Worm (Caenorhabditis elegans) whole organism, late embryonic: ENCODE data around the gene nmgp-1.

Source experiments
- C08G9.2 ChIP-seq: sonication (generic microtip); optimal IDR thresholded peaks from 2 replicates; lab custom pipeline; 2016; ENCODE audit warnings: mild to moderate bottlenecking, missing genetic modification characterization, moderate library complexity, missing compliant biosample characterization
- C38D4.7 ChIP-seq: fragments of 200-800 bp; sonication (Bioruptor generic); optimal IDR thresholded peaks from 2 replicates; lab custom pipeline; 2018; ENCODE audit warnings: mild to moderate bottlenecking, missing genetic modification characterization, moderate library complexity, missing compliant biosample characterization
- F13H6.1 ChIP-seq: sonication (generic microtip); optimal IDR thresholded peaks from 2 replicates; lab custom pipeline; 2016; ENCODE audit warnings: missing genetic modification characterization, missing compliant biosample characterization
- K02D7.2 ChIP-seq: sonication (generic microtip); optimal IDR thresholded peaks from 2 replicates; lab custom pipeline; 2017; ENCODE audit warnings: mild to moderate bottlenecking, missing genetic modification characterization, missing compliant biosample characterization
- K09A11.1 ChIP-seq: sonication (generic microtip); optimal IDR thresholded peaks from 2 replicates; lab custom pipeline; 2017; ENCODE audit warnings: antibody characterized with exemption, mild to moderate bottlenecking, missing genetic modification characterization, missing compliant biosample characterization; ENCODE audit not compliant: insufficient read depth
- ahr-1 ChIP-seq: sonication (generic microtip); optimal IDR thresholded peaks from 2 replicates; lab custom pipeline; 2016; ENCODE audit warnings: missing genetic modification characterization, missing compliant biosample characterization
- ama-1 ChIP-seq: fragments of 150-350 bp; optimal IDR thresholded peaks from 2 replicates; lab custom pipeline; 2014
- ceh-14 ChIP-seq: sonication (generic microtip); optimal IDR thresholded peaks from 2 replicates; lab custom pipeline; 2016; ENCODE audit warnings: missing genotype, missing genetic modification characterization, missing compliant biosample characterization
- ceh-18 ChIP-seq: sonication (generic microtip); optimal IDR thresholded peaks from 2 replicates; lab custom pipeline; 2016; ENCODE audit warnings: missing genetic modification characterization, missing compliant biosample characterization
- ceh-2 ChIP-seq: sonication (generic microtip); optimal IDR thresholded peaks from 2 replicates; lab custom pipeline; 2016; ENCODE audit warnings: missing genotype, missing genetic modification characterization, missing compliant biosample characterization
- ceh-30 ChIP-seq: fragments of 150-350 bp; optimal IDR thresholded peaks from 2 replicates; lab custom pipeline; 2014; ENCODE audit warnings: missing biosample characterization, missing genetic modification characterization
- ceh-34 ChIP-seq: sonication (generic microtip); optimal IDR thresholded peaks from 2 replicates; lab custom pipeline; 2016; ENCODE audit warnings: mild to moderate bottlenecking, missing genetic modification characterization, missing compliant biosample characterization
- ceh-45 ChIP-seq: fragments of 200-800 bp; sonication (Bioruptor generic); IDR thresholded peaks from 2 replicates; pipeline ENCODE4 v1.3.6; 2022; ENCODE audit warnings: missing genetic modification reagents, missing genetic modification characterization, missing compliant biosample characterization
- ceh-48 ChIP-seq: sonication (generic microtip); optimal IDR thresholded peaks from 2 replicates; lab custom pipeline; 2016; ENCODE audit warnings: missing genetic modification characterization, inconsistent platforms, missing compliant biosample characterization
- ceh-6 ChIP-seq: fragments of 200-800 bp; sonication (Bioruptor generic); optimal IDR thresholded peaks from 2 replicates; lab custom pipeline; 2018; ENCODE audit warnings: mild to moderate bottlenecking, missing genetic modification characterization, missing compliant biosample characterization
- ceh-9 ChIP-seq: sonication (generic microtip); optimal IDR thresholded peaks from 2 replicates; lab custom pipeline; 2016; ENCODE audit warnings: mild to moderate bottlenecking, missing genetic modification characterization, inconsistent platforms, missing compliant biosample characterization
- dmd-4 ChIP-seq: sonication (generic microtip); optimal IDR thresholded peaks from 2 replicates; lab custom pipeline; 2016; ENCODE audit warnings: borderline replicate concordance, missing genetic modification characterization, missing compliant biosample characterization
- dve-1 ChIP-seq: sonication (generic microtip); optimal IDR thresholded peaks from 2 replicates; lab custom pipeline; 2017; ENCODE audit warnings: antibody characterized with exemption, mild to moderate bottlenecking, missing genetic modification characterization, missing compliant biosample characterization
- elt-2 ChIP-seq: sonication (generic microtip); optimal IDR thresholded peaks from 2 replicates; lab custom pipeline; 2016; ENCODE audit warnings: missing genetic modification reagents, missing genetic modification characterization, missing compliant biosample characterization
- elt-4 ChIP-seq: sonication (generic microtip); optimal IDR thresholded peaks from 2 replicates; lab custom pipeline; 2016; ENCODE audit warnings: missing genetic modification characterization, missing compliant biosample characterization
- ets-4 ChIP-seq: sonication (generic microtip); optimal IDR thresholded peaks from 2 replicates; lab custom pipeline; 2016; ENCODE audit warnings: missing genetic modification characterization, missing compliant biosample characterization
- eyg-1 ChIP-seq: sonication (generic microtip); optimal IDR thresholded peaks from 2 replicates; lab custom pipeline; 2016; ENCODE audit warnings: missing genotype, missing genetic modification characterization, missing compliant biosample characterization
- fax-1 ChIP-seq: sonication (generic microtip); optimal IDR thresholded peaks from 2 replicates; lab custom pipeline; 2016; ENCODE audit warnings: missing genotype, missing genetic modification characterization, missing compliant biosample characterization
- hlh-13 ChIP-seq: fragments of 200-800 bp; sonication (Bioruptor generic); optimal IDR thresholded peaks from 2 replicates; lab custom pipeline; 2018; ENCODE audit warnings: mild to moderate bottlenecking, missing genetic modification characterization, missing compliant biosample characterization
- hlh-15 ChIP-seq: sonication (generic microtip); optimal IDR thresholded peaks from 2 replicates; lab custom pipeline; 2016; ENCODE audit warnings: missing genetic modification characterization, missing compliant biosample characterization
- hlh-30 ChIP-seq: sonication (generic microtip); optimal IDR thresholded peaks from 2 replicates; lab custom pipeline; 2017; ENCODE audit warnings: antibody characterized with exemption, missing genetic modification characterization, missing compliant biosample characterization; ENCODE audit not compliant: insufficient read depth
- hlh-6 ChIP-seq: sonication (generic microtip); optimal IDR thresholded peaks from 2 replicates; lab custom pipeline; 2016; ENCODE audit warnings: missing genotype, missing genetic modification characterization, missing compliant biosample characterization
- hlh-8 ChIP-seq: sonication (generic microtip); optimal IDR thresholded peaks from 2 replicates; lab custom pipeline; 2016; ENCODE audit warnings: missing genotype, missing genetic modification characterization, missing compliant biosample characterization
- lim-6 ChIP-seq: sonication (generic microtip); optimal IDR thresholded peaks from 2 replicates; lab custom pipeline; 2016; ENCODE audit warnings: missing genetic modification characterization, missing compliant biosample characterization
- lin-11 ChIP-seq: fragments of 200-800 bp; sonication (Bioruptor generic); optimal IDR thresholded peaks from 2 replicates; lab custom pipeline; 2018; ENCODE audit warnings: mild to moderate bottlenecking, missing genetic modification characterization, missing compliant biosample characterization
- madf-2 ChIP-seq: sonication (generic microtip); optimal IDR thresholded peaks from 2 replicates; lab custom pipeline; 2017; ENCODE audit warnings: missing genetic modification characterization, missing compliant biosample characterization
- mec-3 ChIP-seq: sonication (generic microtip); optimal IDR thresholded peaks from 2 replicates; lab custom pipeline; 2016; ENCODE audit warnings: borderline replicate concordance, missing genetic modification characterization, missing compliant biosample characterization
- nfya-1 ChIP-seq: sonication (generic microtip); optimal IDR thresholded peaks from 2 replicates; lab custom pipeline; 2017; ENCODE audit warnings: missing genetic modification characterization, mild to moderate bottlenecking, missing compliant biosample characterization, antibody characterized with exemption, moderate library complexity
- nhr-11 ChIP-seq: fragments of 150-350 bp; optimal IDR thresholded peaks from 2 replicates; lab custom pipeline; 2014; ENCODE audit warnings: missing biosample characterization, missing genetic modification characterization
- nhr-232 ChIP-seq: sonication (generic microtip); optimal IDR thresholded peaks from 2 replicates; lab custom pipeline; 2016; ENCODE audit warnings: missing genetic modification characterization, missing compliant biosample characterization
- odd-2 ChIP-seq: sonication (generic microtip); optimal IDR thresholded peaks from 2 replicates; lab custom pipeline; 2017; ENCODE audit warnings: antibody characterized with exemption, mild to moderate bottlenecking, missing genetic modification characterization, missing compliant biosample characterization
- pag-3 ChIP-seq: sonication (generic microtip); optimal IDR thresholded peaks from 2 replicates; lab custom pipeline; 2016; ENCODE audit warnings: missing compliant biosample characterization, missing genetic modification characterization, borderline replicate concordance
- pat-9 ChIP-seq: fragments of 200-800 bp; sonication (Bioruptor generic); optimal IDR thresholded peaks from 2 replicates; lab custom pipeline; 2018; ENCODE audit warnings: mild to moderate bottlenecking, missing genetic modification characterization, moderate library complexity, missing compliant biosample characterization
- pax-1 ChIP-seq: fragments of 150-350 bp; optimal IDR thresholded peaks from 2 replicates; lab custom pipeline; 2014; ENCODE audit warnings: missing biosample characterization, missing genetic modification characterization
- pha-4 ChIP-seq: fragments of 150-350 bp; optimal IDR thresholded peaks from 2 replicates; lab custom pipeline; 2018; ENCODE audit warnings: missing biosample characterization, missing genetic modification reagents, missing genetic modification characterization
- pqm-1 ChIP-seq: sonication (generic microtip); optimal IDR thresholded peaks from 2 replicates; lab custom pipeline; 2016; ENCODE audit warnings: missing genetic modification characterization, missing compliant biosample characterization
- pros-1 ChIP-seq: fragments of 150-350 bp; optimal IDR thresholded peaks from 2 replicates; lab custom pipeline; 2014; ENCODE audit warnings: missing biosample characterization, missing genetic modification reagents, missing genetic modification characterization
- ref-2 ChIP-seq: sonication (generic microtip); optimal IDR thresholded peaks from 2 replicates; lab custom pipeline; 2016; ENCODE audit warnings: missing genetic modification characterization, missing compliant biosample characterization
- rnt-1 ChIP-seq: sonication (generic microtip); optimal IDR thresholded peaks from 2 replicates; lab custom pipeline; 2016; ENCODE audit warnings: missing genetic modification characterization, missing compliant biosample characterization
- sox-2 ChIP-seq: fragments of 200-800 bp; sonication (Bioruptor generic); IDR thresholded peaks from 2 replicates; pipeline ENCODE4 v1.3.6; 2022; ENCODE audit warnings: missing genetic modification reagents, missing genetic modification characterization, missing compliant biosample characterization
- syd-9 ChIP-seq: sonication (generic microtip); optimal IDR thresholded peaks from 2 replicates; lab custom pipeline; 2016; ENCODE audit warnings: mild to moderate bottlenecking, missing genetic modification characterization, moderate library complexity, missing compliant biosample characterization
- ttx-3 ChIP-seq: sonication (generic microtip); optimal IDR thresholded peaks from 2 replicates; lab custom pipeline; 2016; ENCODE audit warnings: missing genetic modification reagents, missing genetic modification characterization, missing compliant biosample characterization
- unc-3 ChIP-seq, 2 experiments: fragments of 200-800 bp in 1 of 2; sonication (Bioruptor generic) in 1 of 2; sonication (generic microtip) in 1 of 2; conservative IDR thresholded peaks in 1 of 2; optimal IDR thresholded peaks in 1 of 2; 2 replicates each; pipeline versions ENCODE4 v1.3.6 to Lab custom; 2016 to 2022; ENCODE audit warnings: missing compliant biosample characterization in 2 of 2, missing genetic modification characterization in 2 of 2, missing genetic modification reagents in 1 of 2
- unc-42 ChIP-seq: sonication (generic microtip); optimal IDR thresholded peaks from 2 replicates; lab custom pipeline; 2016; ENCODE audit warnings: missing genotype, missing genetic modification characterization, missing compliant biosample characterization
- unc-55 ChIP-seq: sonication (generic microtip); optimal IDR thresholded peaks from 2 replicates; lab custom pipeline; 2017; ENCODE audit warnings: missing biosample characterization, missing genetic modification reagents, missing genetic modification characterization
- zip-5 ChIP-seq: sonication (generic microtip); optimal IDR thresholded peaks from 2 replicates; lab custom pipeline; 2016; ENCODE audit warnings: missing genetic modification characterization, missing compliant biosample characterization
- ztf-16 ChIP-seq: sonication (generic microtip); optimal IDR thresholded peaks from 2 replicates; lab custom pipeline; 2017; ENCODE audit warnings: missing genetic modification characterization, missing compliant biosample characterization

The nmgp-1 gene

ce11 chrII:6248503-6248902 is 12.2 kb upstream of the nmgp-1 start:
- TF ChIP-seq ceh-18 (tag; lab: Kevin White, UChicago) = peak; percentile 70
- peak; percentile 8 for TF ChIP-seq unc-42 (tag; lab: Kevin White, UChicago)
- peak; percentile 42 for TF ChIP-seq ttx-3 (tag; lab: Kevin White, UChicago)
- TF ChIP-seq dmd-4 (tag; lab: Kevin White, UChicago) = peak; percentile 59
- TF ChIP-seq pax-1 (tag; lab: Kevin White, UChicago) = no peak
- peak; percentile 68 for TF ChIP-seq ahr-1
- TF ChIP-seq ceh-30 (tag; lab: Kevin White, UChicago) = no peak
- TF ChIP-seq ceh-45 (GFP tag; lab: Robert Waterston, UW) = peak; percentile 60
- peak; percentile 72 for TF ChIP-seq pat-9
- TF ChIP-seq ztf-16 = peak; percentile 81
- TF ChIP-seq madf-2 (tag; lab: Kevin White, UChicago) = peak; percentile 70
- peak; percentile 74 for TF ChIP-seq ceh-34 (tag; lab: Kevin White, UChicago)
- peak; percentile 74 for TF ChIP-seq hlh-30 (tag; lab: Kevin White, UChicago)
- peak; percentile 61 for TF ChIP-seq ceh-48 (tag; lab: Kevin White, UChicago)
- no peak for TF ChIP-seq unc-55
- TF ChIP-seq syd-9 (tag; lab: Kevin White, UChicago) = peak; percentile 72
- TF ChIP-seq eyg-1 = peak; percentile 24
- TF ChIP-seq dve-1 = peak; percentile 76
- no peak for TF ChIP-seq hlh-8 (tag; lab: Kevin White, UChicago)
- TF ChIP-seq unc-3 (GFP tag; conservative IDR thresholded peaks at IDR 0.05; lab: Robert Waterston, UW) = peak; percentile 73; the same call in 1 of the 2 replicates
- peak; percentile 50 for TF ChIP-seq unc-3 (tag; optimal IDR thresholded peaks at IDR 0.05; lab: Kevin White, UChicago)
- TF ChIP-seq F13H6.1 = peak; percentile 40
- TF ChIP-seq elt-2 = peak; percentile 76
- TF ChIP-seq hlh-6 = peak; percentile 84
- TF ChIP-seq C38D4.7 (GFP tag; lab: Kevin White, UChicago) = peak; percentile 73
- no peak for TF ChIP-seq pha-4
- TF ChIP-seq nhr-11 (tag; lab: Kevin White, UChicago) = no peak
- peak; percentile 48 for TF ChIP-seq hlh-15 (tag; lab: Kevin White, UChicago)
- peak; percentile 28 for TF ChIP-seq lim-6 (tag; lab: Kevin White, UChicago)
- no peak for TF ChIP-seq odd-2
- TF ChIP-seq zip-5 (tag; lab: Kevin White, UChicago) = peak; percentile 26
- TF ChIP-seq ama-1 (lab: Kevin White, UChicago) = no peak
- TF ChIP-seq pqm-1 (tag; lab: Kevin White, UChicago) = peak; percentile 20
- peak; percentile 73 for TF ChIP-seq lin-11 (tag; lab: Kevin White, UChicago)
- no peak for TF ChIP-seq nfya-1 (tag; lab: Kevin White, UChicago)
- peak; percentile 49 for TF ChIP-seq C08G9.2 (tag; lab: Kevin White, UChicago)
- peak; percentile 25 for TF ChIP-seq K09A11.1 (tag; lab: Kevin White, UChicago)
- TF ChIP-seq ref-2 (tag; lab: Kevin White, UChicago) = peak; percentile 59
- TF ChIP-seq rnt-1 = peak; percentile 42
- TF ChIP-seq ceh-6 (GFP tag; lab: Kevin White, UChicago) = peak; percentile 81
- no peak for TF ChIP-seq mec-3 (tag; lab: Kevin White, UChicago)
- TF ChIP-seq ceh-9 (tag; lab: Kevin White, UChicago) = peak; percentile 38
- peak; percentile 47 for TF ChIP-seq ets-4
- TF ChIP-seq sox-2 (GFP tag; lab: Robert Waterston, UW) = peak; percentile 71
- TF ChIP-seq nhr-232 (tag; lab: Kevin White, UChicago) = peak; percentile 75
- peak; percentile 24 for TF ChIP-seq ceh-14 (tag; lab: Kevin White, UChicago)
- peak; percentile 70 for TF ChIP-seq K02D7.2
- no peak for TF ChIP-seq pag-3 (tag; lab: Kevin White, UChicago)
- TF ChIP-seq elt-4 (tag; lab: Kevin White, UChicago) = no peak
- peak; percentile 79 for TF ChIP-seq ceh-2 (tag; lab: Kevin White, UChicago)
- TF ChIP-seq fax-1 (tag; lab: Kevin White, UChicago) = peak; percentile 71
- peak; percentile 74 for TF ChIP-seq hlh-13 (GFP tag; lab: Kevin White, UChicago)
- no peak for TF ChIP-seq pros-1 (tag; lab: Kevin White, UChicago)
